Worm (Caenorhabditis elegans): ENCODE measurements around the gene ubc-23.
A peak's percentile ranks its signal among the peaks of the same experiment; 100 is the strongest.

Gene ubc-23

DNA sequence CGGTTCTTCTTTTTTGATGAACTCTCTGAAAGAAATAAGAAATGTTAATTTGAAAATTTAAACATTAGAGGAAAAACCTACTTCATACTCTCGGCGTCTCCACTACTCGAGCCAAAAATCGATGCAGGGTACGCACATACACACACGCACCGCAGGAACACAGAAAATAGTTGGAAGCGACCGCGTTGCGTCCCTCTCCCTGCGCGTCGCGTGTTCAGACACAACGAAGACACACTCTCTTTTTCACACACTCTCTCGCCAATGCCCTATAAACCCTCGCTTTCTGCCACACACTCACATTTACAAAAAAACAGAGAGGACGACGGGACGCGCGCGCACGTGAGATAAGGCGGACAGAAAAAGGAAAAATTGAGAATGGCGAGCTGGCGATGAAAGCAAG is 33.2 kb upstream of the ubc-23 start, which contains the start of gene R04E5.9:
R04E5.9 (minus strand) TSS at position 235 of the 400 bp plus-strand sequence.
- TF ChIP-seq syd-9 (tag; optimal IDR thresholded peaks at IDR 0.05) (peak; percentile 42), elt-4 (tag; optimal IDR thresholded peaks at IDR 0.05) (no peak), unc-42 (tag; optimal IDR thresholded peaks at IDR 0.05) (peak; percentile 75), unc-55 (GFP tag; optimal IDR thresholded peaks at IDR 0.05) (no peak), C08G9.2 (tag; optimal IDR thresholded peaks at IDR 0.05) (peak; percentile 32), ceh-24 (tag; optimal IDR thresholded peaks at IDR 0.05) (no peak), elt-2 (tag; optimal IDR thresholded peaks at IDR 0.05) (peak; percentile 65), C38D4.7 (GFP tag; optimal IDR thresholded peaks at IDR 0.05) (no peak), tbx-2 (tag; optimal IDR thresholded peaks at IDR 0.05) (peak; percentile 85), nhr-232 (tag; optimal IDR thresholded peaks at IDR 0.05) (no peak), ceh-14 (tag; optimal IDR thresholded peaks at IDR 0.05) (peak; percentile 67), ceh-9 (tag; optimal IDR thresholded peaks at IDR 0.05) (no peak), ama-1 (optimal IDR thresholded peaks at IDR 0.05) (no peak), ceh-6 (GFP tag; optimal IDR thresholded peaks at IDR 0.05) (no peak), tbx-7 (tag; optimal IDR thresholded peaks at IDR 0.05) (no peak), hlh-30 (tag; optimal IDR thresholded peaks at IDR 0.05; ENCODE audit: insufficient read depth) (peak; percentile 82), pha-2 (tag; optimal IDR thresholded peaks at IDR 0.05) (no peak), lim-6 (tag; optimal IDR thresholded peaks at IDR 0.05) (no peak), ttx-3 (tag; optimal IDR thresholded peaks at IDR 0.05) (peak; percentile 17), fkh-10 (GFP tag; optimal IDR thresholded peaks at IDR 0.05) (no peak), T23F11.4 (GFP tag; optimal IDR thresholded peaks at IDR 0.05) (no peak), npax-4 (tag; optimal IDR thresholded peaks at IDR 0.05) (no peak), dmd-4 (tag; optimal IDR thresholded peaks at IDR 0.05; ENCODE audit: borderline replicate concordance) (peak; percentile 30), ceh-45 (GFP tag; IDR thresholded peaks at IDR 0.05) (no peak), hlh-8 (tag; optimal IDR thresholded peaks at IDR 0.05) (peak; percentile 73), eyg-1 (tag; optimal IDR thresholded peaks at IDR 0.05) (peak; percentile 30), sox-4 (tag; optimal IDR thresholded peaks at IDR 0.05) (peak; percentile 25), ref-2 (tag; optimal IDR thresholded peaks at IDR 0.05) (peak; percentile 87), pag-3 (tag; optimal IDR thresholded peaks at IDR 0.05; ENCODE audit: borderline replicate concordance) (no peak), sox-2 (GFP tag; IDR thresholded peaks at IDR 0.05) (no peak), che-1 (tag; optimal IDR thresholded peaks at IDR 0.05) (no peak), F13H6.1 (tag; optimal IDR thresholded peaks at IDR 0.05) (peak; percentile 54), hlh-6 (tag; optimal IDR thresholded peaks at IDR 0.05) (no peak), unc-86 (tag; optimal IDR thresholded peaks at IDR 0.05) (no peak), ceh-34 (tag; optimal IDR thresholded peaks at IDR 0.05) (peak; percentile 76), rnt-1 (tag; optimal IDR thresholded peaks at IDR 0.05) (no peak), ceh-2 (tag; optimal IDR thresholded peaks at IDR 0.05) (peak; percentile 63), dve-1 (tag; optimal IDR thresholded peaks at IDR 0.05) (no peak), K09A11.1 (tag; optimal IDR thresholded peaks at IDR 0.05; ENCODE audit: insufficient read depth) (no peak), lin-11 (tag; optimal IDR thresholded peaks at IDR 0.05) (no peak), hlh-13 (GFP tag; optimal IDR thresholded peaks at IDR 0.05) (no peak), gmeb-2 (tag; optimal IDR thresholded peaks at IDR 0.05) (no peak), fkh-6 (tag; optimal IDR thresholded peaks at IDR 0.05) (peak; percentile 20), unc-3 (GFP tag; conservative IDR thresholded peaks at IDR 0.05) (no peak), unc-3 (tag; optimal IDR thresholded peaks at IDR 0.05) (no peak), fax-1 (tag; optimal IDR thresholded peaks at IDR 0.05) (no peak), K02D7.2 (tag; optimal IDR thresholded peaks at IDR 0.05) (no peak), ceh-48 (tag; optimal IDR thresholded peaks at IDR 0.05) (peak; percentile 85), mec-3 (tag; optimal IDR thresholded peaks at IDR 0.05; ENCODE audit: borderline replicate concordance) (no peak), sdc-2 (tag; optimal IDR thresholded peaks at IDR 0.05) (peak; percentile 87), pat-9 (tag; optimal IDR thresholded peaks at IDR 0.05) (no peak), madf-2 (tag; optimal IDR thresholded peaks at IDR 0.05) (no peak), odd-2 (tag; optimal IDR thresholded peaks at IDR 0.05) (no peak), ceh-18 (tag; optimal IDR thresholded peaks at IDR 0.05) (peak; percentile 75)

Data from whole organism, late embryonic.